Fruit fly (Drosophila melanogaster): ENCODE results near the gene Wnk.

Wnk gene

dm6 chr3L:21604265-21604664, 49.5 kb upstream of the Wnk start (continued):
- no peak for TF ChIP-seq D (optimal IDR thresholded peaks at IDR 0.05)
- no peak for TF ChIP-seq D (GFP tag; optimal IDR thresholded peaks at IDR 0.05)
- TF ChIP-seq CG10462 (GFP tag; optimal IDR thresholded peaks at IDR 0.05): no peak
- TF ChIP-seq grau (tag; optimal IDR thresholded peaks at IDR 0.05): no peak
- no peak for TF ChIP-seq Sox100B (GFP tag; optimal IDR thresholded peaks at IDR 0.05)
- no peak for TF ChIP-seq grn (GFP tag; optimal IDR thresholded peaks at IDR 0.05)
- TF ChIP-seq CG15479 (GFP tag; optimal IDR thresholded peaks at IDR 0.05): no peak
- no peak for TF ChIP-seq chinmo (GFP tag; IDR thresholded peaks at IDR 0.05; ENCODE audit: partially characterized antibody)
- peak; percentile 79 for TF ChIP-seq ase (GFP tag; IDR thresholded peaks at IDR 0.05)
- TF ChIP-seq Awh (GFP tag; IDR thresholded peaks at IDR 0.05): no peak
- 0 out of 2 replicates have a peak, but pooled peaks have one; percentile 60 for TF ChIP-seq CG16779 (GFP tag; IDR thresholded peaks at IDR 0.05)
- no peak for TF ChIP-seq cas (GFP tag; IDR thresholded peaks at IDR 0.05)
- no peak for TF ChIP-seq Gsc (GFP tag; IDR thresholded peaks at IDR 0.05)
- TF ChIP-seq gsb-n (tag; optimal IDR thresholded peaks at IDR 0.05): peak; percentile 17
- peak; percentile 31 for TF ChIP-seq Ets97D (GFP tag; optimal IDR thresholded peaks at IDR 0.05)
- peak; percentile 72 for TF ChIP-seq CG1603 (tag; optimal IDR thresholded peaks at IDR 0.05)
- 0 out of 3 replicates have a peak, but pooled peaks have one; percentile 12 for TF ChIP-seq CG2889 (GFP tag; IDR thresholded peaks at IDR 0.05)
- peak; percentile 19 for TF ChIP-seq crc (GFP tag; optimal IDR thresholded peaks at IDR 0.05)
- no peak for TF ChIP-seq CG18262 (tag; optimal IDR thresholded peaks at IDR 0.05)
- TF ChIP-seq Rx (GFP tag; IDR thresholded peaks at IDR 0.05): peak; percentile 44
- no peak for TF ChIP-seq CG9797 (GFP tag; optimal IDR thresholded peaks at IDR 0.05)
- TF ChIP-seq tup (GFP tag; optimal IDR thresholded peaks at IDR 0.05): no peak
- TF ChIP-seq zfh2 (GFP tag; optimal IDR thresholded peaks at IDR 0.05): peak; percentile 19
- peak in 1 of 2 experiments; percentile 70 for TF ChIP-seq Pdp1 (GFP tag; optimal IDR thresholded peaks at IDR 0.05)
- TF ChIP-seq caup (GFP tag; optimal IDR thresholded peaks at IDR 0.05; ENCODE audit: severe bottlenecking): peak; percentile 47
- no peak for TF ChIP-seq mld (GFP tag; IDR thresholded peaks at IDR 0.05; ENCODE audit: partially characterized antibody)
- TF ChIP-seq Optix (GFP tag; IDR thresholded peaks at IDR 0.05): no peak
- TF ChIP-seq CG10565 (GFP tag; optimal IDR thresholded peaks at IDR 0.05): no peak
- no peak for TF ChIP-seq CG6654 (GFP tag; optimal IDR thresholded peaks at IDR 0.05)
- TF ChIP-seq Dbx (GFP tag; IDR thresholded peaks at IDR 0.05): peak; percentile 82
- TF ChIP-seq luna (GFP tag; optimal IDR thresholded peaks at IDR 0.05): peak; percentile 60
- no peak for TF ChIP-seq CG7928 (GFP tag; optimal IDR thresholded peaks at IDR 0.05)
- TF ChIP-seq Nf-YC (tag; optimal IDR thresholded peaks at IDR 0.05): peak; percentile 63
- TF ChIP-seq CG14441 (GFP tag; IDR thresholded peaks at IDR 0.05): peak; percentile 57
- peak; percentile 39 for TF ChIP-seq trh (GFP tag; optimal IDR thresholded peaks at IDR 0.05)
- TF ChIP-seq ftz-f1 (GFP tag; optimal IDR thresholded peaks at IDR 0.05): peak; percentile 67
- peak; percentile 7 for TF ChIP-seq MTF-1 (GFP tag; optimal IDR thresholded peaks at IDR 0.05; ENCODE audit: borderline replicate concordance)
- TF ChIP-seq emc (GFP tag; optimal IDR thresholded peaks at IDR 0.05): no peak
- TF ChIP-seq Oli (tag; optimal IDR thresholded peaks at IDR 0.05): no peak
- peak; percentile 4; the same call in 1 of the 3 replicates for TF ChIP-seq gce (GFP tag; IDR thresholded peaks at IDR 0.05)
- TF ChIP-seq CG14860 (GFP tag; IDR thresholded peaks at IDR 0.05; ENCODE audit: partially characterized antibody): no peak
- TF ChIP-seq Myb (GFP tag; optimal IDR thresholded peaks at IDR 0.05): peak; percentile 78
- peak; percentile 70 for TF ChIP-seq p53 (GFP tag; optimal IDR thresholded peaks at IDR 0.05)
- TF ChIP-seq CG9609 (GFP tag; optimal IDR thresholded peaks at IDR 0.05): peak; percentile 49
- peak; percentile 39 for TF ChIP-seq CG7786 (GFP tag; optimal IDR thresholded peaks at IDR 0.05)
- TF ChIP-seq klu (GFP tag; IDR thresholded peaks at IDR 0.05): no peak
- TF ChIP-seq CG4730 (GFP tag; IDR thresholded peaks at IDR 0.05): peak; percentile 67
- TF ChIP-seq bigmax (GFP tag; optimal IDR thresholded peaks at IDR 0.05): no peak
- TF ChIP-seq Dfd (GFP tag; optimal IDR thresholded peaks at IDR 0.05): no peak
- peak; percentile 62 for TF ChIP-seq yki (optimal IDR thresholded peaks at IDR 0.05)
- TF ChIP-seq CG10654 (GFP tag; optimal IDR thresholded peaks at IDR 0.05): peak; percentile 50
- TF ChIP-seq Lhr (GFP tag; optimal IDR thresholded peaks at IDR 0.05): peak; percentile 87
